Fruit fly (Drosophila melanogaster) whole organism, prepupa: ENCODE measurements around the gene Vha100-4.

Source experiments
- CG15336 ChIP-seq: fragments of 200-800 bp; sonication (Bioruptor generic); IDR thresholded peaks from 2 replicates; pipeline ENCODE4 v1.3.6; 2022; ENCODE audit warnings: missing biosample characterization, missing genetic modification characterization
- CG6276 ChIP-seq: fragments of 200-800 bp; sonication (Bioruptor generic); optimal IDR thresholded peaks from 2 replicates; lab custom pipeline; 2017; ENCODE audit warnings: missing biosample characterization, mild to moderate bottlenecking, missing genetic modification characterization
- OdsH ChIP-seq: fragments of 200-800 bp; sonication (Bioruptor generic); optimal IDR thresholded peaks from 3 replicates; lab custom pipeline; 2016; ENCODE audit warnings: missing biosample characterization, missing genetic modification characterization

DNA sequence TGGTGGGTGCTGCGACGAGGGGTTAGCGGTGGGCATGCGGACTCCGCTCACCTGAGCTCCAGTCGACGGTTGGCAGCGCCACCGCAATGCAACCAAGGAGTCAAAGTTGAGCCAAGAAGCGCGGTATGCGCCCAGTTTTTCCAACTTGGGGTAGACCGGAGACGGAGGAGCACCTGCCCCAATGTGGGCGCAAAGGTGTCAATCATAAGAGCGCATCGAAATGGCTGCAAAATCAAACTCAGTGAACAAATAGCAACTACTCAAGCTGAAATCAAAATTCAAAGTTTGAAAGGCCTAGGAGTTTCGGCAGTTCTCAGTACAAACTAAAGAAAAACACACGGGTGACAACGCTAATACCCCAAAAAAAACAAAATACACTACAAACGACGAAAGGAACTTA lies 27.9 kb downstream of the Vha100-4 start, which contains the start of gene hmw:
- TF ChIP-seq CG6276 (GFP tag; lab: Kevin White, UChicago) = no peak
- no peak for TF ChIP-seq CG15336 (GFP tag; lab: Robert Waterston, UW)
- no peak for TF ChIP-seq OdsH
